Worm (Caenorhabditis elegans): ENCODE results near the gene clpr-2.

Gene clpr-2

ce11 chrII:1306550-1306949, 47.8 kb downstream of the clpr-2 start:
- TF ChIP-seq bed-1 (GFP tag; IDR thresholded peaks at IDR 0.05) (no peak), lsl-1 (GFP tag; optimal IDR thresholded peaks at IDR 0.05) (peak; percentile 96), xnd-1 (tag; optimal IDR thresholded peaks at IDR 0.05) (peak; percentile 96), Y56A3A.18 (GFP tag; IDR thresholded peaks at IDR 0.05) (no peak), ekl-4 (GFP tag; IDR thresholded peaks at IDR 0.05) (0 out of 2 replicates have a peak, but pooled peaks have one; percentile 34), snpc-3.4 (tag; optimal IDR thresholded peaks at IDR 0.05) (peak; percentile 61), him-1 (tag; optimal IDR thresholded peaks at IDR 0.05) (peak; percentile 20), snpc-1.3 (tag; optimal IDR thresholded peaks at IDR 0.05; ENCODE audit: insufficient read depth) (peak; percentile 5), F37B4.10 (GFP tag; IDR thresholded peaks at IDR 0.05) (no peak), nfyb-1 (GFP tag; IDR thresholded peaks at IDR 0.05) (no peak), tbp1 (GFP tag; optimal IDR thresholded peaks at IDR 0.05) (peak; percentile 9), madf-6 (GFP tag; IDR thresholded peaks at IDR 0.05) (peak; percentile 94), D2030.7 (GFP tag; IDR thresholded peaks at IDR 0.05) (peak; percentile 72), nfya-2 (GFP tag; IDR thresholded peaks at IDR 0.05) (no peak), ceh-91 (GFP tag; IDR thresholded peaks at IDR 0.05) (peak; percentile 61; the same call in 1 of the 2 replicates), hmg-1.2 (GFP tag; IDR thresholded peaks at IDR 0.05) (0 out of 2 replicates have a peak, but pooled peaks have one; percentile 9), F33H1.4 (GFP tag; IDR thresholded peaks at IDR 0.05) (peak; percentile 94), efl-1 (GFP tag; optimal IDR thresholded peaks at IDR 0.05) (peak; percentile 35), mcd-1 (GFP tag; IDR thresholded peaks at IDR 0.05) (peak; percentile 45; the same call in 1 of the 2 replicates), madf-8 (GFP tag; conservative IDR thresholded peaks at IDR 0.05) (peak; percentile 73), lin-54 (GFP tag; optimal IDR thresholded peaks at IDR 0.05) (peak; percentile 80), F49E8.2 (tag; optimal IDR thresholded peaks at IDR 0.05; ENCODE audit: insufficient read depth) (peak; percentile 56)

ce11 chrII:1309892-1310516, 51.3 kb downstream of the clpr-2 start, which contains the start of the genes alh-6 and fcho-1:
Gene alh-6, minus strand, starts transcription at chrII:1310133.
Gene fcho-1, plus strand, starts transcription at chrII:1310515.
- TF ChIP-seq mcd-1 (GFP tag; IDR thresholded peaks at IDR 0.05) (peak; percentile 55), efl-1 (GFP tag; optimal IDR thresholded peaks at IDR 0.05) (peak; percentile 7), lsl-1 (GFP tag; optimal IDR thresholded peaks at IDR 0.05) (peak; percentile 87), madf-6 (GFP tag; IDR thresholded peaks at IDR 0.05) (peak; percentile 74), F10E7.11 (tag; optimal IDR thresholded peaks at IDR 0.05) (no peak), D2030.7 (GFP tag; IDR thresholded peaks at IDR 0.05) (peak; percentile 46), F49E8.2 (tag; optimal IDR thresholded peaks at IDR 0.05; ENCODE audit: insufficient read depth) (peak; percentile 25), mes-4 (tag; optimal IDR thresholded peaks at IDR 0.05) (no peak), F39B2.1 (GFP tag; IDR thresholded peaks at IDR 0.05) (no peak), cebp-1 (GFP tag; IDR thresholded peaks at IDR 0.05) (no peak), cebp-1 (tag; optimal IDR thresholded peaks at IDR 0.05) (peak; percentile 2), Y79H2A.3 (GFP tag; conservative IDR thresholded peaks at IDR 0.05) (no peak), lin-54 (GFP tag; optimal IDR thresholded peaks at IDR 0.05) (peak; percentile 36), F33H1.4 (GFP tag; IDR thresholded peaks at IDR 0.05) (peak; percentile 84), atf-7 (tag; optimal IDR thresholded peaks at IDR 0.05) (no peak), madf-8 (GFP tag; conservative IDR thresholded peaks at IDR 0.05) (peak; percentile 27; the same call in 1 of the 2 replicates), xnd-1 (tag; optimal IDR thresholded peaks at IDR 0.05) (peak; percentile 66), chd-7 (tag; optimal IDR thresholded peaks at IDR 0.05) (no peak), ceh-27 (GFP tag; optimal IDR thresholded peaks at IDR 0.05) (peak; percentile 55), hmg-1.2 (GFP tag; IDR thresholded peaks at IDR 0.05) (peak; percentile 8; the same call in 1 of the 2 replicates), dox-1 (GFP tag; IDR thresholded peaks at IDR 0.05) (peak; percentile 38; the same call in 1 of the 2 replicates)

Measured in whole organism, young adult.